Worm (Caenorhabditis elegans): ENCODE measurements around the gene F28C6.10.

F28C6.10 gene

DNA sequence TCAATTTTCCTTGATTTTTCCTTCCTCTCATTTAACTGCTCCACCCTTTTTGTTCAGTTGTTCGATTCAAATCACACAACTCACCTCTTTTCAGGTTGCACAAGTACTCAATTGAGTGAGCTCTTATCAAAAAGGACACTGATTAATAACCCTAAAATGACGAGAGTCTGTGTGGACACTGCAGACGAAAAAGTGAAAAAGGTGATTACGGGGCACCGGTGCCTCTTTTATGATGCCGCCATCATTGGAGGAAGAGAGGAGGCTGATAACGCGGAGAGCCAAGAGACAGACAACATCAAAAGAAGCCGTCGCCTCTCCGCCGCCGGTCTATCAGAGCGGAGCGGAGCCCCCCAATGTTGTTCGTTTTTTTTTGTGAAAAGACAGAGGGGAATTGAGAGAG, 17.4 kb downstream of the F28C6.10 start, which contains the start of gene sptf-2:
Gene sptf-2, plus strand, starts transcription at position 297 of the 400 bp plus-strand sequence.
- TF ChIP-seq tbx-11 (GFP tag; IDR thresholded peaks at IDR 0.05) = no peak
- TF ChIP-seq hmg-4 (GFP tag; optimal IDR thresholded peaks at IDR 0.05) = no peak
- no peak for TF ChIP-seq aly-1 (tag; optimal IDR thresholded peaks at IDR 0.05)
- TF ChIP-seq ceh-36 (tag; optimal IDR thresholded peaks at IDR 0.05) = no peak
- no peak for TF ChIP-seq hnd-1 (tag; optimal IDR thresholded peaks at IDR 0.05)
- no peak for TF ChIP-seq B0310.2 (tag; optimal IDR thresholded peaks at IDR 0.05)
- TF ChIP-seq pes-1 (GFP tag; IDR thresholded peaks at IDR 0.05) = no peak
- no peak for TF ChIP-seq ama-1 (optimal IDR thresholded peaks at IDR 0.05)
- TF ChIP-seq hmbx-1 (tag; optimal IDR thresholded peaks at IDR 0.05) = no peak
- TF ChIP-seq tbx-37 (GFP tag; conservative IDR thresholded peaks at IDR 0.05) = no peak
- no peak for TF ChIP-seq F13C5.2 (tag; optimal IDR thresholded peaks at IDR 0.05)
- TF ChIP-seq sea-1 (GFP tag; conservative IDR thresholded peaks at IDR 0.05) = no peak
- TF ChIP-seq ets-7 (tag; optimal IDR thresholded peaks at IDR 0.05) = no peak
- TF ChIP-seq ceh-13 (GFP tag; optimal IDR thresholded peaks at IDR 0.05) = no peak

DNA sequence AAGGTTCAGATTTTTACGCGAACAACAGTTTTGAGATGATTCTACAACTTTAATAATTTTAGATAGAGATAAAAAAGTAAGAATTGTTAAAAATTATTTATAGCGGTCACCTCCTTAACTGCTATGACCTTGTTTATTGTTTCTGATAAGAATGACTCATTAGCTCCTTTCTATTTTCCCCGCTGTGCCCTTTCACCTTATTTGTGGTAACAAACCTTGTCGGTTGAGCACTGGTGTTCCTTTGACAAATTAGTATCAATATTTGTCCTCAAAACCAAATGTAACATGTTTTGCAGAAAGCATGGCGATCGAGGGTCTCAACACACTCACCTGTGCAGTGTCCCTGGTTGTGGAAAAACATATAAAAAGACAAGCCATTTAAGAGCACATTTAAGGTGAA, 18.8 kb downstream of the F28C6.10 start:
- TF ChIP-seq hmg-4 (GFP tag; optimal IDR thresholded peaks at IDR 0.05) = no peak
- no peak for TF ChIP-seq ceh-36 (tag; optimal IDR thresholded peaks at IDR 0.05)
- TF ChIP-seq pes-1 (GFP tag; IDR thresholded peaks at IDR 0.05) = no peak
- no peak for TF ChIP-seq ets-7 (tag; optimal IDR thresholded peaks at IDR 0.05)
- TF ChIP-seq sea-1 (GFP tag; conservative IDR thresholded peaks at IDR 0.05) = no peak
- no peak for TF ChIP-seq flt-1 (GFP tag; IDR thresholded peaks at IDR 0.05)
- TF ChIP-seq tbx-11 (GFP tag; IDR thresholded peaks at IDR 0.05) = no peak
- no peak for TF ChIP-seq hmbx-1 (tag; optimal IDR thresholded peaks at IDR 0.05)
- TF ChIP-seq aly-1 (tag; optimal IDR thresholded peaks at IDR 0.05) = no peak
- no peak for TF ChIP-seq tra-4 (tag; optimal IDR thresholded peaks at IDR 0.05)
- TF ChIP-seq ama-1 (optimal IDR thresholded peaks at IDR 0.05) = no peak
- TF ChIP-seq tbx-37 (GFP tag; conservative IDR thresholded peaks at IDR 0.05) = no peak
- TF ChIP-seq hnd-1 (tag; optimal IDR thresholded peaks at IDR 0.05) = no peak
- no peak for TF ChIP-seq B0310.2 (tag; optimal IDR thresholded peaks at IDR 0.05)
- no peak for TF ChIP-seq F13C5.2 (tag; optimal IDR thresholded peaks at IDR 0.05)
- TF ChIP-seq ceh-13 (GFP tag; optimal IDR thresholded peaks at IDR 0.05) = no peak

DNA sequence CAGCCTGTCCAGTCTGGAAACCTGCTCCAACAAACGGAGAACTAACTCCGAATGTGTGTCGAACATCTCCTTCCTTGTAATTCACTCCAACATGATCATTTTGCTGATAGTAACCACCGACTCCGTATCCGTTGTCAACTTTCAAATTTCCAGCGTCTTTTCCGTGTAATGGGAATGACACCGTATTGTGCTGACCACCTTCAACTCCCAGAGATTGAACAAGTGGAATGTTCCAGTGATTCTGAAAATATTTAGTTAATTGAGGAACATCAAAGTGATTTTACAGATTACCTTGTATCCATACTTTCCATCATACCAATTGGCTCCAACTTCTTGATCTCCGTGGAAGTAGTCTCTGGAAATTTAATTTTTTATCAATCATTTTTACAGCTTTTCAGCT, 20.1 kb downstream of the F28C6.10 start:
- no peak for TF ChIP-seq scrt-1 (GFP tag; IDR thresholded peaks at IDR 0.05)
- TF ChIP-seq tbx-37 (GFP tag; conservative IDR thresholded peaks at IDR 0.05) = no peak
- TF ChIP-seq tra-4 (tag; optimal IDR thresholded peaks at IDR 0.05) = no peak
- TF ChIP-seq tbx-11 (GFP tag; IDR thresholded peaks at IDR 0.05) = no peak
- no peak for TF ChIP-seq pes-1 (GFP tag; IDR thresholded peaks at IDR 0.05)
- no peak for TF ChIP-seq ama-1 (optimal IDR thresholded peaks at IDR 0.05)
- no peak for TF ChIP-seq aly-1 (tag; optimal IDR thresholded peaks at IDR 0.05)

DNA sequence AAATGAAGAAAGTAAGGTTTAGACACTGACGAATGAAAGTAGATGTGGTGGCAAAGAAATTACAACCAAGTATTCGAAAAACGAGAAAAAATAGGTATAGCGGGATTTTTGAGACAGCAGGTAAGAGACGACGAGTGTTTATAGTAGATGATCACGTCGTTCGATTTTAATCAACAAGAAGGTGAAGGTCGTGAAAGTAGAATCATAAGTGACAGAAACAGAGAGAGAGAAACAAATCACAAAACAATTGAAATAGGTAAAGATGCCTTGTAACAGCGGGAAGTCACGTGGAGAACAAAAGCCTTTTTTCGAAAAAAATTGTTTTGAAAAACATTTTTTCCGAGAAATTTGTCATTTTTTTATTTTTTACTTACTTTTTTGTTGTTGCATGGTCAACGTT, 22.3 kb downstream of the F28C6.10 start, which contains the start of gene T22C8.6:
Gene T22C8.6, minus strand, starts transcription at position 194 of the 400 bp plus-strand sequence.
- TF ChIP-seq hmg-4 (GFP tag; optimal IDR thresholded peaks at IDR 0.05) (no peak), ama-1 (optimal IDR thresholded peaks at IDR 0.05) (no peak), hmbx-1 (tag; optimal IDR thresholded peaks at IDR 0.05) (no peak), ceh-13 (GFP tag; optimal IDR thresholded peaks at IDR 0.05) (no peak), scrt-1 (GFP tag; IDR thresholded peaks at IDR 0.05) (no peak), sea-1 (GFP tag; conservative IDR thresholded peaks at IDR 0.05) (no peak), ceh-36 (tag; optimal IDR thresholded peaks at IDR 0.05) (no peak), hnd-1 (tag; optimal IDR thresholded peaks at IDR 0.05) (no peak), pes-1 (GFP tag; IDR thresholded peaks at IDR 0.05) (no peak)

DNA sequence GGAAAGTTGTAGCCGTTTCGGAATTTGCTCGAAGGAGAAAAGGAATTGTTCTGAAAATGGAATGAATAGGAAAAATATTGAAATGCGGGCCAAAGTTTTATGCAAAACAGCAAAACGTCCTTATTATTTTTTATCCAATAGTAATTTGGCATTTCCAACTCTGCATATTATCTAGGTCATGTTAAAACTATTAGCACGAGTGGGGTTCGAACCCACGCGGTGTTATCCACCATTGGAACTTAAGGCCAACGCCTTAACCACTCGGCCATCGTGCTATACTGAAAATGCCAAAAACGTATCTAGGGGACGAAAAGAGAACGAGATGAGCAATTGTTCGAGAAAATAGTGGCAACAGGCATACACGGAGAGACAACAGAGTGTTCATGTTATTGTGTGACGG, 24.0 kb downstream of the F28C6.10 start:
- TF ChIP-seq tbx-11 (GFP tag; IDR thresholded peaks at IDR 0.05) (no peak), hnd-1 (tag; optimal IDR thresholded peaks at IDR 0.05) (no peak), ceh-36 (tag; optimal IDR thresholded peaks at IDR 0.05) (no peak), flt-1 (GFP tag; IDR thresholded peaks at IDR 0.05) (no peak), ceh-13 (GFP tag; optimal IDR thresholded peaks at IDR 0.05) (no peak), ama-1 (optimal IDR thresholded peaks at IDR 0.05) (no peak), B0310.2 (tag; optimal IDR thresholded peaks at IDR 0.05) (no peak), scrt-1 (GFP tag; IDR thresholded peaks at IDR 0.05) (no peak), ets-7 (tag; optimal IDR thresholded peaks at IDR 0.05) (no peak)

DNA sequence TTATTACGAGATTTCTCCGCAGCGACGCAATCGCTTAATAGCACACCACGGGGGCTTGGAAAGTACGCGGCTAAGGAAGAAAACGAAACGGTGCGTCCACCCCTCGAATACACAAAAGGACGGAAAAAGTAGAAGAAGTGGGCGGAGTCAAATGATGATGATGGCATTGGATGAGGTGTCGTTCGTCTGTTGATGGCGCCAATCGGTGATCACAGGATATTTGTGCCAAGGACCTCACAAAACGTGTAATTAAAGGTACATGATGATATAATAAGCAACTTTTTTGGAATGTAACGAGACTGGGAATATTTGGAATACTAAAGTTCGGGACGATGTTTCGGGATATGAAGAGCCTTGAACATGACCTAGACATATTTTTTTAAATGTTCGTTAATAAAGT, 26.6 kb downstream of the F28C6.10 start, which contains the start of gene cutl-12:
Gene cutl-12, minus strand, starts transcription at position 101 of the 400 bp plus-strand sequence.
- TF ChIP-seq hmg-4 (GFP tag; optimal IDR thresholded peaks at IDR 0.05) (no peak), scrt-1 (GFP tag; IDR thresholded peaks at IDR 0.05) (no peak), pes-1 (GFP tag; IDR thresholded peaks at IDR 0.05) (no peak), hnd-1 (tag; optimal IDR thresholded peaks at IDR 0.05) (no peak), tra-4 (tag; optimal IDR thresholded peaks at IDR 0.05) (no peak), F13C5.2 (tag; optimal IDR thresholded peaks at IDR 0.05) (no peak), tbx-37 (GFP tag; conservative IDR thresholded peaks at IDR 0.05) (no peak), tbx-11 (GFP tag; IDR thresholded peaks at IDR 0.05) (no peak), ceh-13 (GFP tag; optimal IDR thresholded peaks at IDR 0.05) (no peak), ceh-36 (tag; optimal IDR thresholded peaks at IDR 0.05) (no peak), B0310.2 (tag; optimal IDR thresholded peaks at IDR 0.05) (no peak), sea-1 (GFP tag; conservative IDR thresholded peaks at IDR 0.05) (no peak), hmbx-1 (tag; optimal IDR thresholded peaks at IDR 0.05) (no peak), aly-1 (tag; optimal IDR thresholded peaks at IDR 0.05) (no peak), ama-1 (optimal IDR thresholded peaks at IDR 0.05) (no peak), flt-1 (GFP tag; IDR thresholded peaks at IDR 0.05) (no peak), ets-7 (tag; optimal IDR thresholded peaks at IDR 0.05) (no peak)

DNA sequence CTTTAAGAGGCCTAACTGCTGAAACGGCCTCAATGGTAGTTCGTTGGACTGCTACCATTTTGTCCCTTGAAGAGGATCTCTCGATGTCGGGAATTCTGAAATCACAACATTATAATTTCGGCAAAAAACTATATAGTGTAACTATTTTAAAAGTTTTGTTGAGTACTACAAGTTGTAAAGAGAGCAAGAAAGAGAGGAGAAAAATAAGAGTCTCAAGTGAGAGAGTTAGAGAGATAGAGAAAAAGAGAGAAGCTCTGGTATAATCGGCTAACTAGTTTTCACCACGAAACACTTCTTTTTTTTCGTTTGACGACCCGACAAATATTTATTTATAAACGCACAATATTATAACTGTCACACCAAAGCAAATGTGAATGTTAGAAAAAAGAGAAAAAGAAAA, 29.9 kb downstream of the F28C6.10 start, which contains the start of gene vab-9:
Gene vab-9, minus strand, starts transcription at position 101 of the 400 bp plus-strand sequence.
- no peak for TF ChIP-seq ama-1 (optimal IDR thresholded peaks at IDR 0.05)
- no peak for TF ChIP-seq tbx-11 (GFP tag; IDR thresholded peaks at IDR 0.05)
- TF ChIP-seq pes-1 (GFP tag; IDR thresholded peaks at IDR 0.05) = no peak
- TF ChIP-seq tbx-37 (GFP tag; conservative IDR thresholded peaks at IDR 0.05) = no peak
- no peak for TF ChIP-seq F13C5.2 (tag; optimal IDR thresholded peaks at IDR 0.05)
- TF ChIP-seq ceh-36 (tag; optimal IDR thresholded peaks at IDR 0.05) = no peak
- TF ChIP-seq aly-1 (tag; optimal IDR thresholded peaks at IDR 0.05) = no peak
- no peak for TF ChIP-seq B0310.2 (tag; optimal IDR thresholded peaks at IDR 0.05)
- no peak for TF ChIP-seq ceh-13 (GFP tag; optimal IDR thresholded peaks at IDR 0.05)
- TF ChIP-seq scrt-1 (GFP tag; IDR thresholded peaks at IDR 0.05) = no peak
- TF ChIP-seq hmbx-1 (tag; optimal IDR thresholded peaks at IDR 0.05) = no peak
- no peak for TF ChIP-seq flt-1 (GFP tag; IDR thresholded peaks at IDR 0.05)
- TF ChIP-seq hnd-1 (tag; optimal IDR thresholded peaks at IDR 0.05) = no peak
- TF ChIP-seq sea-1 (GFP tag; conservative IDR thresholded peaks at IDR 0.05) = no peak
- no peak for TF ChIP-seq ets-7 (tag; optimal IDR thresholded peaks at IDR 0.05)
- no peak for TF ChIP-seq hmg-4 (GFP tag; optimal IDR thresholded peaks at IDR 0.05)
- TF ChIP-seq tra-4 (tag; optimal IDR thresholded peaks at IDR 0.05) = no peak

Measured in whole organism, early embryonic.